Worm (Caenorhabditis elegans): ENCODE measurements around the gene F40G12.11.

- TF ChIP-seq sea-2 (GFP tag; IDR thresholded peaks at IDR 0.05) (no peak), F55B11.4 (tag; optimal IDR thresholded peaks at IDR 0.05; ENCODE audit: borderline replicate concordance, insufficient read depth) (no peak), egrh-3 (GFP tag; IDR thresholded peaks at IDR 0.05) (no peak), K12H6.12 (tag; optimal IDR thresholded peaks at IDR 0.05) (no peak), F22D6.2 (tag; optimal IDR thresholded peaks at IDR 0.05) (no peak), tbx-9 (tag; optimal IDR thresholded peaks at IDR 0.05; ENCODE audit: borderline replicate concordance) (no peak), egl-18 (GFP tag; IDR thresholded peaks at IDR 0.05) (no peak), chd-7 (tag; optimal IDR thresholded peaks at IDR 0.05) (no peak), K11D2.4 (GFP tag; IDR thresholded peaks at IDR 0.05) (no peak)
Measured at ce11 chrV:14270729-14271128, 15.2 kb upstream of the F40G12.11 start, which contains the start of gene F40G12.5.
